Fruit fly (Drosophila melanogaster) whole organism, adult: ENCODE results near the gene RpL7.

Experiments used
- CG12768 ChIP-seq: fragments of 200-800 bp; sonication (Bioruptor generic); optimal IDR thresholded peaks from 2 replicates; lab custom pipeline; 2017; ENCODE audit warnings: missing biosample characterization, missing genetic modification characterization, mild to moderate bottlenecking, moderate library complexity, missing genetic modification reagents
- CG33017 ChIP-seq: fragments of 200-800 bp; sonication (Bioruptor generic); optimal IDR thresholded peaks from 2 replicates; lab custom pipeline; 2018; ENCODE audit warnings: missing biosample characterization, mild to moderate bottlenecking, missing genetic modification characterization, moderate library complexity
- CG5204 ChIP-seq: fragments of 200-800 bp; sonication (Bioruptor generic); optimal IDR thresholded peaks from 2 replicates; lab custom pipeline; 2016; ENCODE audit warnings: missing biosample characterization, missing genetic modification characterization
- CG7101 ChIP-seq: fragments of 200-800 bp; sonication (Bioruptor generic); optimal IDR thresholded peaks from 2 replicates; lab custom pipeline; 2018; ENCODE audit warnings: missing biosample characterization, mild to moderate bottlenecking, missing genetic modification characterization, moderate library complexity
- Hr96 ChIP-seq: fragments of 200-800 bp; sonication (Bioruptor generic); optimal IDR thresholded peaks from 2 replicates; lab custom pipeline; 2016; ENCODE audit warnings: missing biosample characterization, missing genetic modification characterization
- Mnt ChIP-seq: fragments of 200-800 bp; sonication (Bioruptor generic); optimal IDR thresholded peaks from 2 replicates; lab custom pipeline; 2016; ENCODE audit warnings: missing biosample characterization, mild to moderate bottlenecking, missing genetic modification characterization
- bab1 ChIP-seq: fragments of 200-800 bp; sonication (Bioruptor generic); optimal IDR thresholded peaks from 3 replicates; lab custom pipeline; 2019; ENCODE audit warnings: missing biosample characterization, mild to moderate bottlenecking, missing genetic modification characterization, moderate library complexity
- cic ChIP-seq: fragments of 200-800 bp; sonication (Bioruptor generic); optimal IDR thresholded peaks from 2 replicates; lab custom pipeline; 2017; ENCODE audit warnings: missing biosample characterization, mild to moderate bottlenecking, missing genetic modification characterization, moderate library complexity
- kay ChIP-seq: fragments of 200-800 bp; sonication (Bioruptor generic); peaks from one replicate; lab custom pipeline; 2016; ENCODE audit warnings: missing biosample characterization, missing genetic modification characterization, borderline replicate concordance
- ovo ChIP-seq: fragments of 200-800 bp; sonication (Bioruptor generic); optimal IDR thresholded peaks from 2 replicates; lab custom pipeline; 2016; ENCODE audit warnings: missing biosample characterization, missing genetic modification characterization
- pad ChIP-seq: fragments of 200-800 bp; sonication (Bioruptor generic); optimal IDR thresholded peaks from 3 replicates; lab custom pipeline; 2017; ENCODE audit warnings: missing biosample characterization, missing genetic modification characterization, mild to moderate bottlenecking, moderate library complexity, missing genetic modification reagents
- tj ChIP-seq: fragments of 200-800 bp; sonication (Bioruptor generic); optimal IDR thresholded peaks from 3 replicates; lab custom pipeline; 2017; ENCODE audit warnings: missing biosample characterization, mild to moderate bottlenecking, missing genetic modification characterization, moderate library complexity
- toe ChIP-seq: fragments of 200-800 bp; sonication (Bioruptor generic); optimal IDR thresholded peaks from 2 replicates; lab custom pipeline; 2016; ENCODE audit warnings: missing biosample characterization, missing genetic modification characterization

dm6 chr2L:10221387-10221705 is 20.5 kb downstream of the RpL7 start:
- TF ChIP-seq cic (GFP tag; lab: Kevin White, UChicago) (no peak), Hr96 (GFP tag; lab: Kevin White, UChicago) (no peak), pad (GFP tag; lab: Kevin White, UChicago) (no peak), Mnt (GFP tag; lab: Kevin White, UChicago) (no peak), CG7101 (tag; lab: Kevin White, UChicago) (no peak), kay (GFP tag; lab: Kevin White, UChicago) (no peak), CG33017 (tag; lab: Kevin White, UChicago) (no peak), CG5204 (GFP tag; lab: Kevin White, UChicago) (no peak), toe (GFP tag; lab: Kevin White, UChicago) (no peak), CG12768 (no peak), bab1 (GFP tag; lab: Kevin White, UChicago) (no peak), tj (GFP tag; lab: Kevin White, UChicago) (no peak), ovo (GFP tag; lab: Kevin White, UChicago) (no peak)
